Worm (Caenorhabditis elegans) whole organism, L4 larva: ENCODE data around the gene nhr-207.

Experiments
- fkh-10 ChIP-seq: fragments of 150-350 bp; optimal IDR thresholded peaks from 2 replicates; lab custom pipeline; 2014; ENCODE audit warnings: missing biosample characterization, missing genetic modification reagents, missing genetic modification characterization
- nhr-77 ChIP-seq: fragments of 150-350 bp; optimal IDR thresholded peaks from 2 replicates; lab custom pipeline; 2014; ENCODE audit warnings: missing biosample characterization, missing genetic modification characterization
- sdz-12 ChIP-seq: fragments of 200-800 bp; sonication (Bioruptor generic); optimal IDR thresholded peaks from 2 replicates; lab custom pipeline; 2018; ENCODE audit warnings: mild to moderate bottlenecking, missing genetic modification characterization, missing compliant biosample characterization
- skn-1 ChIP-seq: fragments of 150-350 bp; optimal IDR thresholded peaks from 2 replicates; lab custom pipeline; 2014; ENCODE audit warnings: missing biosample characterization, missing genetic modification characterization
- unc-62 ChIP-seq, 3 experiments: fragments of 150-350 bp in 1 of 3; sonication (generic microtip); optimal IDR thresholded peaks in 2 of 3; peaks in 1 of 3; 1 replicate in 1 of 3; 2 replicates in 2 of 3; lab custom pipeline; 2014 to 2017; ENCODE audit warnings: missing biosample characterization in 3 of 3, missing genetic modification characterization in 3 of 3, missing genetic modification reagents in 3 of 3, missing genotype in 1 of 3

ce11 chrV:12120381-12120780 is 24.4 kb downstream of the nhr-207 start, which contains the start of gene C13C4.7:
- no peak for TF ChIP-seq sdz-12 (GFP tag; lab: Kevin White, UChicago)
- TF ChIP-seq fkh-10 (GFP tag; lab: Kevin White, UChicago): no peak
- TF ChIP-seq unc-62 (GFP tag; optimal IDR thresholded peaks at IDR 0.05 in 1 of 2; lab: Kevin White, UChicago): no peak
- TF ChIP-seq unc-62 (tag; optimal IDR thresholded peaks at IDR 0.05; lab: Kevin White, UChicago): no peak
- no peak for TF ChIP-seq nhr-77
- no peak for TF ChIP-seq skn-1 (tag; lab: Kevin White, UChicago)
